Worm (Caenorhabditis elegans) whole organism, L4 larva: ENCODE data around the gene mpst-1.

Experiments used
- D1046.2 ChIP-seq: fragments of 200-800 bp; sonication (Bioruptor generic); IDR thresholded peaks from 2 replicates; pipeline ENCODE4 v1.3.6; 2022; ENCODE audit warnings: missing genetic modification characterization, missing compliant biosample characterization
- F10B5.3 ChIP-seq: sonication (generic microtip); optimal IDR thresholded peaks from 2 replicates; lab custom pipeline; 2016; ENCODE audit warnings: mild to moderate bottlenecking, missing genetic modification characterization, missing compliant biosample characterization
- F49E8.2 ChIP-seq: sonication (generic microtip); optimal IDR thresholded peaks from 2 replicates; lab custom pipeline; 2016; ENCODE audit warnings: missing compliant biosample characterization, mild to moderate bottlenecking, missing genetic modification characterization, borderline replicate concordance
- R02D3.7 ChIP-seq: fragments of 150-350 bp; sonication (generic microtip); optimal IDR thresholded peaks from 3 replicates; lab custom pipeline; 2014; ENCODE audit warnings: missing biosample characterization, missing genetic modification characterization
- T20F7.1 ChIP-seq: fragments of 200-800 bp; sonication (Bioruptor generic); optimal IDR thresholded peaks from 2 replicates; lab custom pipeline; 2018; ENCODE audit warnings: mild to moderate bottlenecking, missing genetic modification characterization, missing compliant biosample characterization
- T26A8.4 ChIP-seq: fragments of 200-800 bp; sonication (Bioruptor generic); IDR thresholded peaks from 2 replicates; pipeline ENCODE4 v1.3.6; 2022; ENCODE audit warnings: missing genetic modification characterization, missing compliant biosample characterization
- Y5F2A.4 ChIP-seq: fragments of 200-800 bp; sonication (Bioruptor generic); optimal IDR thresholded peaks from 2 replicates; lab custom pipeline; 2018; ENCODE audit warnings: mild to moderate bottlenecking, missing genetic modification characterization, missing compliant biosample characterization
- Y75B8A.6 ChIP-seq: fragments of 200-800 bp; sonication (Bioruptor generic); IDR thresholded peaks from 2 replicates; pipeline ENCODE4 v1.3.6; 2022; ENCODE audit warnings: missing genetic modification reagents, missing genetic modification characterization, missing compliant biosample characterization
- ZK337.2 ChIP-seq: fragments of 200-800 bp; sonication (Bioruptor generic); IDR thresholded peaks from 2 replicates; pipeline ENCODE4 v1.3.6; 2022; ENCODE audit warnings: missing genetic modification reagents, missing genetic modification characterization, missing compliant biosample characterization
- ZK546.5 ChIP-seq, 2 experiments: sonication (generic microtip); optimal IDR thresholded peaks; 2 replicates each; lab custom pipeline; 2017; ENCODE audit warnings: missing biosample characterization in 2 of 2, missing genetic modification characterization in 2 of 2
- aha-1 ChIP-seq: fragments of 150-350 bp; peaks from one replicate; lab custom pipeline; 2014; ENCODE audit warnings: missing biosample characterization, missing genetic modification characterization
- aly-2 ChIP-seq: sonication (generic microtip); optimal IDR thresholded peaks from 2 replicates; lab custom pipeline; 2018; ENCODE audit warnings: missing biosample characterization, missing genetic modification characterization
- ceh-28 ChIP-seq: fragments of 150-350 bp; optimal IDR thresholded peaks from 2 replicates; lab custom pipeline; 2014; ENCODE audit warnings: missing biosample characterization, missing genetic modification reagents, missing genetic modification characterization
- dmd-6 ChIP-seq: fragments of 200-800 bp; sonication (Bioruptor generic); IDR thresholded peaks from 2 replicates; pipeline ENCODE4 v1.3.6; 2022; ENCODE audit warnings: missing genetic modification reagents, missing genetic modification characterization, missing compliant biosample characterization
- dmd-9 ChIP-seq: fragments of 200-800 bp; sonication (Bioruptor generic); IDR thresholded peaks from 2 replicates; pipeline ENCODE4 v1.3.6; 2022; ENCODE audit warnings: missing genetic modification reagents, missing genetic modification characterization, missing compliant biosample characterization
- dve-1 ChIP-seq: sonication (generic microtip); optimal IDR thresholded peaks from 2 replicates; lab custom pipeline; 2017; ENCODE audit warnings: antibody characterized with exemption, mild to moderate bottlenecking, missing genetic modification characterization, missing compliant biosample characterization; ENCODE audit not compliant: insufficient read depth
- fos-1 ChIP-seq: fragments of 150-350 bp; optimal IDR thresholded peaks from 2 replicates; lab custom pipeline; 2014; ENCODE audit warnings: missing biosample characterization, missing genetic modification characterization
- gei-8 ChIP-seq: fragments of 200-800 bp; sonication (Bioruptor generic); optimal IDR thresholded peaks from 2 replicates; lab custom pipeline; 2018; ENCODE audit warnings: mild to moderate bottlenecking, missing genetic modification characterization, missing compliant biosample characterization
- hif-1 ChIP-seq, 2 experiments: sonication (generic microtip); optimal IDR thresholded peaks; 2 replicates each; lab custom pipeline; 2016 to 2017; ENCODE audit warnings: missing compliant biosample characterization in 2 of 2, missing genetic modification characterization in 2 of 2, missing genetic modification reagents in 2 of 2, missing genotype in 2 of 2, mild to moderate bottlenecking in 1 of 2
- hlh-11 ChIP-seq: fragments of 200-800 bp; sonication (Bioruptor generic); optimal IDR thresholded peaks from 2 replicates; lab custom pipeline; 2018; ENCODE audit warnings: mild to moderate bottlenecking, missing genetic modification characterization, missing compliant biosample characterization
- hlh-30 ChIP-seq: sonication (generic microtip); optimal IDR thresholded peaks from 2 replicates; lab custom pipeline; 2017; ENCODE audit warnings: antibody characterized with exemption, mild to moderate bottlenecking, missing genetic modification characterization, missing compliant biosample characterization; ENCODE audit not compliant: insufficient read depth
- hmg-1.1 ChIP-seq: fragments of 200-800 bp; sonication (Bioruptor generic); IDR thresholded peaks from 2 replicates; pipeline ENCODE4 v1.3.6; 2022; ENCODE audit warnings: missing genetic modification reagents, missing genetic modification characterization, missing compliant biosample characterization
- lim-7 ChIP-seq: fragments of 200-800 bp; sonication (Bioruptor generic); IDR thresholded peaks from 2 replicates; pipeline ENCODE4 v1.3.6; 2022; ENCODE audit warnings: missing genetic modification characterization, missing compliant biosample characterization
- lin-1 ChIP-seq: fragments of 200-800 bp; sonication (Bioruptor generic); IDR thresholded peaks from 2 replicates; pipeline ENCODE4 v1.3.6; 2022; ENCODE audit warnings: missing genetic modification reagents, missing genetic modification characterization, missing compliant biosample characterization
- lin-15B ChIP-seq: fragments of 150-350 bp; sonication (generic microtip); optimal IDR thresholded peaks from 3 replicates; lab custom pipeline; 2014; ENCODE audit warnings: missing biosample characterization, missing genetic modification characterization
- lin-39 ChIP-seq: fragments of 150-350 bp; optimal IDR thresholded peaks from 2 replicates; lab custom pipeline; 2014; ENCODE audit warnings: missing biosample characterization, missing genetic modification reagents, missing genetic modification characterization
- lsy-2 ChIP-seq, 2 experiments: fragments of 150-350 bp in 1 of 2; sonication (generic microtip) in 1 of 2; optimal IDR thresholded peaks; 2 replicates each; lab custom pipeline; 2014 to 2017; ENCODE audit warnings: missing biosample characterization in 2 of 2, missing genetic modification characterization in 2 of 2
- mdl-1 ChIP-seq, 2 experiments: fragments of 150-350 bp in 1 of 2; sonication (generic microtip) in 1 of 2; optimal IDR thresholded peaks; 2 replicates each; lab custom pipeline; 2014 to 2017; ENCODE audit warnings: missing biosample characterization in 2 of 2, missing genetic modification characterization in 2 of 2
- mdt-29 ChIP-seq: fragments of 200-800 bp; sonication (Bioruptor generic); IDR thresholded peaks from 2 replicates; pipeline ENCODE4 v1.3.6; 2022; ENCODE audit warnings: missing genetic modification reagents, missing genetic modification characterization, missing compliant biosample characterization
- mep-1 ChIP-seq: fragments of 150-350 bp; sonication (generic microtip); optimal IDR thresholded peaks from 3 replicates; lab custom pipeline; 2014; ENCODE audit warnings: missing biosample characterization, missing genetic modification characterization
- mes-2 ChIP-seq: sonication (generic microtip); optimal IDR thresholded peaks from 2 replicates; lab custom pipeline; 2016; ENCODE audit warnings: missing genotype, mild to moderate bottlenecking, missing genetic modification characterization, missing compliant biosample characterization; ENCODE audit not compliant: poor library complexity, severe bottlenecking
- mxl-2 ChIP-seq: fragments of 200-800 bp; sonication (Bioruptor generic); conservative IDR thresholded peaks from 2 replicates; pipeline ENCODE4 v1.3.6; 2022; ENCODE audit warnings: missing genetic modification reagents, missing genetic modification characterization, missing compliant biosample characterization
- mxl-3 ChIP-seq: fragments of 200-800 bp; sonication (Bioruptor generic); optimal IDR thresholded peaks from 2 replicates; lab custom pipeline; 2018; ENCODE audit warnings: mild to moderate bottlenecking, missing genetic modification characterization, missing compliant biosample characterization
- nhr-102 ChIP-seq: sonication (generic microtip); optimal IDR thresholded peaks from 2 replicates; lab custom pipeline; 2016; ENCODE audit warnings: mild to moderate bottlenecking, missing genetic modification characterization, moderate library complexity, missing compliant biosample characterization
- nhr-11 ChIP-seq: fragments of 150-350 bp; optimal IDR thresholded peaks from 2 replicates; lab custom pipeline; 2014; ENCODE audit warnings: missing biosample characterization, missing genetic modification characterization
- nhr-237 ChIP-seq: sonication (generic microtip); optimal IDR thresholded peaks from 2 replicates; lab custom pipeline; 2017; ENCODE audit warnings: missing biosample characterization, missing genetic modification characterization
- nhr-41 ChIP-seq: fragments of 200-800 bp; sonication (Bioruptor generic); IDR thresholded peaks from 2 replicates; pipeline ENCODE4 v1.3.6; 2022; ENCODE audit warnings: missing genetic modification reagents, missing genetic modification characterization, missing compliant biosample characterization
- nhr-48 ChIP-seq: sonication (generic microtip); optimal IDR thresholded peaks from 2 replicates; lab custom pipeline; 2016; ENCODE audit warnings: mild to moderate bottlenecking, missing genetic modification characterization, missing compliant biosample characterization
- nhr-76 ChIP-seq: fragments of 150-350 bp; optimal IDR thresholded peaks from 2 replicates; lab custom pipeline; 2014; ENCODE audit warnings: missing biosample characterization, missing genetic modification characterization
- pha-4 ChIP-seq, 2 experiments: fragments of 150-350 bp in 1 of 2; fragments of 200-800 bp in 1 of 2; sonication (Bioruptor generic) in 1 of 2; IDR thresholded peaks in 1 of 2; optimal IDR thresholded peaks in 1 of 2; 2 replicates each; pipeline versions ENCODE4 v1.3.6 to Lab custom; 2014 to 2022; ENCODE audit warnings: missing genetic modification characterization in 2 of 2, missing genetic modification reagents in 2 of 2, missing biosample characterization in 1 of 2, missing compliant biosample characterization in 1 of 2
- pqm-1 ChIP-seq: sonication (generic microtip); optimal IDR thresholded peaks from 2 replicates; lab custom pipeline; 2017; ENCODE audit warnings: missing biosample characterization, missing genetic modification characterization
- rbr-2 ChIP-seq: sonication (generic microtip); optimal IDR thresholded peaks from 2 replicates; lab custom pipeline; 2016; ENCODE audit warnings: missing genotype, missing genetic modification characterization, missing compliant biosample characterization
- saeg-2 ChIP-seq: fragments of 200-800 bp; sonication (Bioruptor generic); IDR thresholded peaks from 2 replicates; pipeline ENCODE4 v1.3.6; 2022; ENCODE audit warnings: missing genetic modification reagents, missing genetic modification characterization, missing compliant biosample characterization
- sdz-12 ChIP-seq: fragments of 200-800 bp; sonication (Bioruptor generic); optimal IDR thresholded peaks from 2 replicates; lab custom pipeline; 2018; ENCODE audit warnings: mild to moderate bottlenecking, missing genetic modification characterization, missing compliant biosample characterization
- skn-1 ChIP-seq: fragments of 150-350 bp; optimal IDR thresholded peaks from 2 replicates; lab custom pipeline; 2014; ENCODE audit warnings: missing biosample characterization, missing genetic modification characterization
- snpc-1.2 ChIP-seq: fragments of 200-800 bp; sonication (Bioruptor generic); IDR thresholded peaks from 2 replicates; pipeline ENCODE4 v1.3.6; 2022; ENCODE audit warnings: missing genetic modification reagents, missing genetic modification characterization, missing compliant biosample characterization
- spr-1 ChIP-seq: sonication (generic microtip); optimal IDR thresholded peaks from 2 replicates; lab custom pipeline; 2016; ENCODE audit warnings: mild to moderate bottlenecking, missing genetic modification characterization, missing compliant biosample characterization
- unc-39 ChIP-seq: sonication (generic microtip); optimal IDR thresholded peaks from 2 replicates; lab custom pipeline; 2017; ENCODE audit warnings: missing biosample characterization, missing genetic modification characterization
- unc-62 ChIP-seq, 3 experiments: fragments of 150-350 bp in 1 of 3; sonication (generic microtip); optimal IDR thresholded peaks in 2 of 3; peaks in 1 of 3; 1 replicate in 1 of 3; 2 replicates in 2 of 3; lab custom pipeline; 2014 to 2017; ENCODE audit warnings: missing biosample characterization in 3 of 3, missing genetic modification characterization in 3 of 3, missing genetic modification reagents in 3 of 3, missing genotype in 1 of 3
- zfp-2 ChIP-seq: sonication (generic microtip); optimal IDR thresholded peaks from 2 replicates; lab custom pipeline; 2016; ENCODE audit warnings: mild to moderate bottlenecking, missing genetic modification characterization, missing compliant biosample characterization

mpst-1 gene

ce11 chrV:11802508-11802907 lies 24.4 kb downstream of the mpst-1 start:
- TF ChIP-seq hmg-1.1 (GFP tag; lab: Robert Waterston, UW) (0 out of 2 replicates have a peak, but pooled peaks have one; percentile 11), snpc-1.2 (GFP tag; lab: Robert Waterston, UW) (no peak), mep-1 (tag; lab: Kevin White, UChicago) (peak; percentile 48), lsy-2 (tag; optimal IDR thresholded peaks at IDR 0.05; lab: Kevin White, UChicago) (peak in 1 of 2 experiments; percentile 73), T26A8.4 (peak; percentile 34; the same call in 1 of the 2 replicates), rbr-2 (tag; lab: Kevin White, UChicago) (peak; percentile 6), nhr-76 (tag; lab: Kevin White, UChicago) (no peak), Y5F2A.4 (GFP tag; lab: Kevin White, UChicago) (no peak), Y75B8A.6 (GFP tag; lab: Robert Waterston, UW) (no peak), hlh-11 (tag; lab: Kevin White, UChicago) (peak; percentile 89), dmd-9 (GFP tag; lab: Robert Waterston, UW) (no peak), aly-2 (no peak), zfp-2 (tag; lab: Kevin White, UChicago) (no peak), nhr-11 (tag; lab: Kevin White, UChicago) (no peak), mdl-1 (tag; optimal IDR thresholded peaks at IDR 0.05; lab: Kevin White, UChicago) (peak; percentile 83 to 94), D1046.2 (GFP tag; lab: Robert Waterston, UW) (no peak), lin-39 (tag; lab: Kevin White, UChicago) (no peak), ZK546.5 (tag; optimal IDR thresholded peaks at IDR 0.05; lab: Kevin White, UChicago) (no peak), ceh-28 (tag; lab: Kevin White, UChicago) (no peak), dmd-6 (GFP tag; lab: Robert Waterston, UW) (peak; percentile 87), lin-15B (no peak), unc-39 (tag; lab: Kevin White, UChicago) (no peak), unc-62 (GFP tag; optimal IDR thresholded peaks at IDR 0.05 in 1 of 2; lab: Kevin White, UChicago) (peak in 1 of 2 experiments; percentile 95), unc-62 (tag; optimal IDR thresholded peaks at IDR 0.05; lab: Kevin White, UChicago) (no peak), nhr-237 (tag; lab: Kevin White, UChicago) (peak; percentile 24), aha-1 (tag; lab: Kevin White, UChicago) (peak; percentile 87), F49E8.2 (tag; lab: Kevin White, UChicago) (no peak), lim-7 (GFP tag; lab: Robert Waterston, UW) (no peak), T20F7.1 (GFP tag; lab: Kevin White, UChicago) (no peak), R02D3.7 (tag; lab: Kevin White, UChicago) (no peak), F10B5.3 (tag; lab: Kevin White, UChicago) (no peak), mxl-3 (GFP tag; lab: Kevin White, UChicago) (peak; percentile 99), sdz-12 (GFP tag; lab: Kevin White, UChicago) (no peak), mes-2 (tag; lab: Kevin White, UChicago) (no peak), nhr-48 (tag; lab: Kevin White, UChicago) (peak; percentile 98), hlh-30 (tag; lab: Kevin White, UChicago) (peak; percentile 69), pha-4 (GFP tag; IDR thresholded peaks at IDR 0.05; lab: Robert Waterston, UW) (no peak), pha-4 (tag; optimal IDR thresholded peaks at IDR 0.05; lab: Kevin White, UChicago) (no peak), nhr-41 (GFP tag; lab: Robert Waterston, UW) (no peak), hif-1 (tag; optimal IDR thresholded peaks at IDR 0.05; lab: Kevin White, UChicago) (no peak), gei-8 (peak; percentile 86), fos-1 (tag; lab: Kevin White, UChicago) (no peak), ZK337.2 (GFP tag; lab: Robert Waterston, UW) (no peak), mdt-29 (GFP tag; lab: Robert Waterston, UW) (no peak), lin-1 (GFP tag; lab: Robert Waterston, UW) (no peak), spr-1 (tag; lab: Kevin White, UChicago) (no peak), skn-1 (tag; lab: Kevin White, UChicago) (no peak), dve-1 (peak; percentile 81), saeg-2 (GFP tag; lab: Robert Waterston, UW) (0 out of 2 replicates have a peak, but pooled peaks have one; percentile 24), pqm-1 (tag; lab: Kevin White, UChicago) (peak; percentile 39), nhr-102 (tag; lab: Kevin White, UChicago) (peak; percentile 65), mxl-2 (GFP tag; lab: Robert Waterston, UW) (no peak)
